Fruit fly (Drosophila melanogaster) whole organism, pupa: Measurements from ENCODE around the gene ex.

Source experiments
- CG12605 ChIP-seq: fragments of 200-800 bp; sonication (Bioruptor generic); IDR thresholded peaks from 2 replicates; pipeline ENCODE4 v1.3.6; 2022; ENCODE audit warnings: missing biosample characterization, missing genetic modification characterization
- CG34367 ChIP-seq: fragments of 200-800 bp; sonication (Bioruptor generic); optimal IDR thresholded peaks from 2 replicates; lab custom pipeline; 2018; ENCODE audit warnings: missing biosample characterization, mild to moderate bottlenecking, missing genetic modification characterization
- CG4496 ChIP-seq: fragments of 200-800 bp; sonication (Bioruptor generic); IDR thresholded peaks from 3 replicates; pipeline ENCODE4 v1.3.6; 2022; ENCODE audit warnings: missing biosample characterization, missing genetic modification characterization
- CG8159 ChIP-seq: fragments of 200-800 bp; sonication (Bioruptor generic); optimal IDR thresholded peaks from 3 replicates; lab custom pipeline; 2018; ENCODE audit warnings: missing biosample characterization, mild to moderate bottlenecking, missing genetic modification characterization, moderate library complexity
- Pif1B ChIP-seq: fragments of 200-800 bp; sonication (Bioruptor generic); optimal IDR thresholded peaks from 3 replicates; lab custom pipeline; 2016; ENCODE audit warnings: missing biosample characterization, missing genetic modification characterization
- rn ChIP-seq: fragments of 200-800 bp; sonication (Bioruptor generic); IDR thresholded peaks from 2 replicates; pipeline ENCODE4 v1.3.6; 2022; ENCODE audit warnings: missing biosample characterization, missing genetic modification characterization

dm6 chr2L:487171-487570, 56.1 kb downstream of the ex start:
- no peak for TF ChIP-seq rn (GFP tag; lab: Robert Waterston, UW)
- no peak for TF ChIP-seq CG4496 (GFP tag; lab: Robert Waterston, UW)
- TF ChIP-seq CG8159 (tag; lab: Kevin White, UChicago): no peak
- no peak for TF ChIP-seq CG12605 (GFP tag; lab: Robert Waterston, UW)
- TF ChIP-seq CG34367 (tag; lab: Kevin White, UChicago): no peak
- TF ChIP-seq Pif1B: no peak
